Fruit fly (Drosophila melanogaster) whole organism, embryonic: ENCODE results near the gene kin17.

Experiments used
- Asciz ChIP-seq: fragments of 200-800 bp; sonication (Bioruptor generic); optimal IDR thresholded peaks from 2 replicates; lab custom pipeline; 2017; ENCODE audit warnings: missing biosample characterization, mild to moderate bottlenecking, missing genetic modification characterization, missing genetic modification reagents
- Atf-2 ChIP-seq: fragments of 200-800 bp; sonication (Bioruptor generic); optimal IDR thresholded peaks from 2 replicates; lab custom pipeline; 2016; ENCODE audit warnings: missing biosample characterization, missing genetic modification characterization
- Atf3 ChIP-seq: fragments of 200-800 bp; sonication (Bioruptor generic); optimal IDR thresholded peaks from 3 replicates; lab custom pipeline; 2016; ENCODE audit warnings: missing biosample characterization, missing genetic modification characterization
- CG11247 ChIP-seq: fragments of 200-800 bp; sonication (Bioruptor generic); IDR thresholded peaks from 2 replicates; pipeline ENCODE4 v1.3.6; 2022; ENCODE audit warnings: missing biosample characterization, missing genetic modification characterization
- CG12391 ChIP-seq: fragments of 200-800 bp; sonication (Bioruptor generic); optimal IDR thresholded peaks from 3 replicates; lab custom pipeline; 2018; ENCODE audit warnings: missing biosample characterization, mild to moderate bottlenecking, missing genetic modification characterization, moderate library complexity
- CG12744 ChIP-seq: fragments of 200-800 bp; sonication (Bioruptor generic); optimal IDR thresholded peaks from 2 replicates; lab custom pipeline; 2016; ENCODE audit warnings: missing biosample characterization, missing genetic modification characterization
- CG13287 ChIP-seq: fragments of 200-800 bp; sonication (Bioruptor generic); IDR thresholded peaks from 2 replicates; pipeline ENCODE4 v1.3.6; 2022; ENCODE audit warnings: missing biosample characterization, missing genetic modification characterization; ENCODE audit not compliant: partially characterized antibody
- CG1529 ChIP-seq: fragments of 200-800 bp; sonication (Bioruptor generic); optimal IDR thresholded peaks from 3 replicates; lab custom pipeline; 2018; ENCODE audit warnings: missing biosample characterization, missing genetic modification characterization
- CG17328 ChIP-seq: fragments of 200-800 bp; sonication (Bioruptor generic); IDR thresholded peaks from 2 replicates; pipeline ENCODE4 v1.3.6; 2022; ENCODE audit warnings: missing biosample characterization, missing genetic modification characterization
- CG31388 ChIP-seq: fragments of 200-800 bp; sonication (Bioruptor generic); optimal IDR thresholded peaks from 2 replicates; lab custom pipeline; 2016; ENCODE audit warnings: missing biosample characterization, missing genetic modification characterization
- CG6175 ChIP-seq: fragments of 200-800 bp; sonication (Bioruptor generic); IDR thresholded peaks from 3 replicates; pipeline ENCODE4 v1.3.6; 2022; ENCODE audit warnings: missing biosample characterization, missing genetic modification characterization
- CG7372 ChIP-seq: fragments of 200-800 bp; sonication (Bioruptor generic); IDR thresholded peaks from 2 replicates; pipeline ENCODE4 v1.3.6; 2022; ENCODE audit warnings: missing biosample characterization, missing genetic modification characterization
- CG8089 ChIP-seq: fragments of 200-800 bp; sonication (Bioruptor generic); optimal IDR thresholded peaks from 3 replicates; lab custom pipeline; 2016; ENCODE audit warnings: missing biosample characterization, missing genetic modification characterization
- CG8924 ChIP-seq: fragments of 200-800 bp; optimal IDR thresholded peaks from 3 replicates; lab custom pipeline; 2019; ENCODE audit warnings: missing biosample characterization, mild to moderate bottlenecking, missing genetic modification characterization, moderate library complexity
- Doc2 ChIP-seq: fragments of 200-800 bp; sonication (Bioruptor generic); IDR thresholded peaks from 2 replicates; pipeline ENCODE4 v1.3.6; 2022; ENCODE audit warnings: missing biosample characterization, missing genetic modification characterization
- Doc3 ChIP-seq: fragments of 200-800 bp; sonication (Bioruptor generic); IDR thresholded peaks from 3 replicates; pipeline ENCODE4 v1.3.6; 2022; ENCODE audit warnings: missing biosample characterization, missing genetic modification characterization; ENCODE audit not compliant: partially characterized antibody
- E2f1 ChIP-seq: fragments of 200-800 bp; sonication (Bioruptor generic); IDR thresholded peaks from 2 replicates; pipeline ENCODE4 v1.3.6; 2022; ENCODE audit warnings: missing biosample characterization, missing genetic modification characterization
- Hmr ChIP-seq: fragments of 200-800 bp; sonication (Bioruptor generic); optimal IDR thresholded peaks from 3 replicates; lab custom pipeline; 2017; ENCODE audit warnings: mild to moderate bottlenecking, missing biosample characterization, missing genetic modification reagents, missing genetic modification characterization
- Hr39 ChIP-seq: fragments of >200 bp; optimal IDR thresholded peaks from 2 replicates; lab custom pipeline; 2017
- MESR4 ChIP-seq: fragments of 200-800 bp; sonication (Bioruptor generic); optimal IDR thresholded peaks from 2 replicates; lab custom pipeline; 2018; ENCODE audit warnings: missing biosample characterization, mild to moderate bottlenecking, missing genetic modification characterization, moderate library complexity
- Myb ChIP-seq: fragments of 200-800 bp; sonication (Bioruptor generic); optimal IDR thresholded peaks from 2 replicates; lab custom pipeline; 2016; ENCODE audit warnings: missing biosample characterization, missing genetic modification characterization
- NC2α ChIP-seq: fragments of 200-800 bp; sonication (Bioruptor generic); optimal IDR thresholded peaks from 2 replicates; lab custom pipeline; 2016; ENCODE audit warnings: missing biosample characterization, missing genetic modification characterization
- NK7.1 ChIP-seq: fragments of 200-800 bp; sonication (Bioruptor generic); optimal IDR thresholded peaks from 3 replicates; lab custom pipeline; 2016; ENCODE audit warnings: missing biosample characterization, missing genetic modification characterization
- NfI ChIP-seq: fragments of 200-800 bp; sonication (Bioruptor generic); optimal IDR thresholded peaks from 3 replicates; lab custom pipeline; 2018; ENCODE audit warnings: missing biosample characterization, mild to moderate bottlenecking, missing genetic modification characterization, moderate library complexity
- PHDP ChIP-seq: fragments of 200-800 bp; sonication (Bioruptor generic); optimal IDR thresholded peaks from 3 replicates; lab custom pipeline; 2018; ENCODE audit warnings: missing biosample characterization, mild to moderate bottlenecking, missing genetic modification characterization, moderate library complexity
- Ptx1 ChIP-seq: fragments of 200-800 bp; sonication (Bioruptor generic); IDR thresholded peaks from 2 replicates; pipeline ENCODE4 v1.3.6; 2022; ENCODE audit warnings: missing biosample characterization, missing genetic modification characterization
- Sox102F ChIP-seq: fragments of 200-800 bp; sonication (Bioruptor generic); optimal IDR thresholded peaks from 2 replicates; lab custom pipeline; 2018; ENCODE audit warnings: missing biosample characterization, mild to moderate bottlenecking, missing genetic modification characterization, moderate library complexity
- Spps ChIP-seq: fragments of 200-800 bp; sonication (Bioruptor generic); optimal IDR thresholded peaks from 2 replicates; lab custom pipeline; 2018; ENCODE audit warnings: missing biosample characterization, mild to moderate bottlenecking, missing genetic modification characterization
- Sry-δ ChIP-seq: fragments of 200-800 bp; sonication (Bioruptor generic); optimal IDR thresholded peaks from 2 replicates; lab custom pipeline; 2016; ENCODE audit warnings: missing biosample characterization, missing genetic modification characterization
- corto ChIP-seq: fragments of 200-800 bp; sonication (Bioruptor generic); optimal IDR thresholded peaks from 2 replicates; lab custom pipeline; 2016; ENCODE audit warnings: missing biosample characterization, mild to moderate bottlenecking, missing genetic modification characterization, moderate library complexity
- da ChIP-seq: fragments of 200-800 bp; sonication (Bioruptor generic); optimal IDR thresholded peaks from 2 replicates; lab custom pipeline; 2016; ENCODE audit warnings: missing biosample characterization, missing genetic modification characterization
- emc ChIP-seq: fragments of 200-800 bp; sonication (Bioruptor generic); optimal IDR thresholded peaks from 2 replicates; lab custom pipeline; 2016; ENCODE audit warnings: missing biosample characterization, missing genetic modification characterization
- exex ChIP-seq: fragments of 200-800 bp; sonication (Bioruptor generic); optimal IDR thresholded peaks from 4 replicates; lab custom pipeline; 2018; ENCODE audit warnings: missing biosample characterization, mild to moderate bottlenecking, missing genetic modification characterization, moderate library complexity
- fd96Cb ChIP-seq: fragments of 200-800 bp; sonication (Bioruptor generic); optimal IDR thresholded peaks from 2 replicates; lab custom pipeline; 2018; ENCODE audit warnings: missing biosample characterization, mild to moderate bottlenecking, missing genetic modification characterization, moderate library complexity
- gcm ChIP-seq: fragments of 200-800 bp; sonication (Bioruptor generic); optimal IDR thresholded peaks from 2 replicates; lab custom pipeline; 2019; ENCODE audit warnings: missing biosample characterization, mild to moderate bottlenecking, missing genetic modification characterization, moderate library complexity
- grau ChIP-seq: fragments of 200-800 bp; optimal IDR thresholded peaks from 3 replicates; lab custom pipeline; 2019; ENCODE audit warnings: missing biosample characterization, mild to moderate bottlenecking, missing genetic modification characterization, moderate library complexity
- gsb ChIP-seq: fragments of 200-800 bp; sonication (Bioruptor generic); IDR thresholded peaks from 2 replicates; pipeline ENCODE4 v1.3.6; 2022; ENCODE audit warnings: missing biosample characterization, missing genetic modification characterization
- her ChIP-seq: fragments of 200-800 bp; sonication (Bioruptor generic); optimal IDR thresholded peaks from 2 replicates; lab custom pipeline; 2016; ENCODE audit warnings: missing biosample characterization, missing genetic modification characterization
- hkb ChIP-seq, 2 experiments: fragments of 200-800 bp in 1 of 2; fragments of >200 bp in 1 of 2; sonication (Bioruptor generic) in 1 of 2; IDR thresholded peaks in 1 of 2; optimal IDR thresholded peaks in 1 of 2; 2 replicates each; pipeline versions ENCODE4 v1.3.6 to Lab custom; 2017 to 2022; ENCODE audit warnings: missing biosample characterization in 1 of 2, missing genetic modification characterization in 1 of 2
- nerfin-1 ChIP-seq: fragments of 200-800 bp; sonication (Bioruptor generic); optimal IDR thresholded peaks from 3 replicates; lab custom pipeline; 2019; ENCODE audit warnings: missing biosample characterization, mild to moderate bottlenecking, missing genetic modification characterization, moderate library complexity
- sc ChIP-seq, 3 experiments: fragments of >200 bp in 2 of 3; fragments of 200-800 bp in 1 of 3; sonication (Bioruptor generic) in 1 of 3; optimal IDR thresholded peaks; 2 replicates in 2 of 3; 3 replicates in 1 of 3; lab custom pipeline; 2017; ENCODE audit warnings: mild to moderate bottlenecking in 1 of 3, missing biosample characterization in 1 of 3, missing genetic modification characterization in 1 of 3, missing genetic modification reagents in 1 of 3
- sd ChIP-seq: fragments of 200-800 bp; sonication (Bioruptor generic); optimal IDR thresholded peaks from 3 replicates; lab custom pipeline; 2018; ENCODE audit warnings: missing biosample characterization, mild to moderate bottlenecking, missing genetic modification characterization, moderate library complexity
- sens-2 ChIP-seq: fragments of 200-800 bp; sonication (Bioruptor generic); IDR thresholded peaks from 2 replicates; pipeline ENCODE4 v1.3.6; 2022; ENCODE audit warnings: missing biosample characterization, missing genetic modification characterization
- so ChIP-seq: fragments of 200-800 bp; sonication (Bioruptor generic); IDR thresholded peaks from 3 replicates; pipeline ENCODE4 v1.3.6; 2022; ENCODE audit warnings: missing biosample characterization, missing genetic modification characterization
- stwl ChIP-seq: fragments of 200-800 bp; sonication (Bioruptor generic); optimal IDR thresholded peaks from 3 replicates; lab custom pipeline; 2018; ENCODE audit warnings: missing biosample characterization, mild to moderate bottlenecking, missing genetic modification characterization, moderate library complexity
- tgo ChIP-seq: fragments of 200-800 bp; sonication (Bioruptor generic); IDR thresholded peaks from 3 replicates; pipeline ENCODE4 v1.3.6; 2022; ENCODE audit warnings: missing biosample characterization, missing genetic modification characterization
- twi ChIP-seq: fragments of 200-800 bp; optimal IDR thresholded peaks from 2 replicates; lab custom pipeline; 2019; ENCODE audit warnings: missing biosample characterization, mild to moderate bottlenecking, missing genetic modification characterization, moderate library complexity
- z ChIP-seq: fragments of 200-800 bp; sonication (Bioruptor generic); IDR thresholded peaks from 3 replicates; pipeline ENCODE4 v1.3.6; 2022; ENCODE audit warnings: missing biosample characterization, missing genetic modification characterization
- zen2 ChIP-seq: fragments of 200-800 bp; sonication (Bioruptor generic); IDR thresholded peaks from 3 replicates; pipeline ENCODE4 v1.3.6; 2022; ENCODE audit warnings: missing biosample characterization, missing genetic modification characterization; ENCODE audit not compliant: partially characterized antibody

Gene kin17

dm6 chr3L:20399550-20400109, 43.0 kb downstream of the kin17 start (continued):
- TF ChIP-seq grau (tag; lab: Kevin White, UChicago) (peak; percentile 92), CG12744 (GFP tag; lab: Kevin White, UChicago) (peak; percentile 78), hkb (optimal IDR thresholded peaks at IDR 0.05; lab: Kevin White, UChicago) (no peak), hkb (GFP tag; IDR thresholded peaks at IDR 0.05; lab: Robert Waterston, UW) (peak; percentile 85), CG13287 (GFP tag; lab: Robert Waterston, UW) (no peak), her (peak; percentile 77), Hmr (GFP tag; lab: Kevin White, UChicago) (peak; percentile 89), Asciz (GFP tag; lab: Kevin White, UChicago) (peak; percentile 88), sd (tag; lab: Kevin White, UChicago) (peak; percentile 85), Atf3 (GFP tag; lab: Kevin White, UChicago) (peak; percentile 69), twi (peak; percentile 67), CG7372 (GFP tag; lab: Robert Waterston, UW) (peak; percentile 75), sc (optimal IDR thresholded peaks at IDR 0.05; lab: Kevin White, UChicago) (no peak), sc (GFP tag; optimal IDR thresholded peaks at IDR 0.05; lab: Kevin White, UChicago) (peak; percentile 64), Sry-δ (GFP tag; lab: Kevin White, UChicago) (peak; percentile 31), CG17328 (GFP tag; lab: Robert Waterston, UW) (peak; percentile 58), gsb (GFP tag; lab: Robert Waterston, UW) (peak; percentile 87), NK7.1 (peak; percentile 63), fd96Cb (tag; lab: Kevin White, UChicago) (peak; percentile 84), CG11247 (peak; percentile 77), z (GFP tag; lab: Robert Waterston, UW) (no peak), tgo (GFP tag; lab: Robert Waterston, UW) (peak; percentile 85), da (GFP tag; lab: Kevin White, UChicago) (peak; percentile 56), corto (GFP tag; lab: Kevin White, UChicago) (peak; percentile 83), sens-2 (no peak; the same call in 1 of the 2 replicates), emc (GFP tag; lab: Kevin White, UChicago) (peak; percentile 41), Atf-2 (peak; percentile 81), gcm (GFP tag; lab: Kevin White, UChicago) (peak; percentile 89), CG1529 (GFP tag; lab: Kevin White, UChicago) (peak; percentile 74), Spps (peak; percentile 48), zen2 (GFP tag; lab: Robert Waterston, UW) (no peak), exex (tag; lab: Kevin White, UChicago) (peak; percentile 43), so (GFP tag; lab: Robert Waterston, UW) (peak; percentile 73), Doc2 (GFP tag; lab: Robert Waterston, UW) (no peak), Sox102F (GFP tag; lab: Kevin White, UChicago) (peak; percentile 92), CG12391 (tag; lab: Kevin White, UChicago) (peak; percentile 89), Doc3 (GFP tag; lab: Robert Waterston, UW) (no peak), Hr39 (lab: Kevin White, UChicago) (no peak), nerfin-1 (tag; lab: Kevin White, UChicago) (peak; percentile 87), CG8089 (GFP tag; lab: Kevin White, UChicago) (peak; percentile 67), E2f1 (peak; percentile 84), Ptx1 (GFP tag; lab: Robert Waterston, UW) (peak; percentile 92), CG31388 (GFP tag; lab: Kevin White, UChicago) (peak; percentile 58), CG6175 (0 out of 3 replicates have a peak, but pooled peaks have one; percentile 41), MESR4 (GFP tag; lab: Kevin White, UChicago) (peak; percentile 12), PHDP (tag; lab: Kevin White, UChicago) (peak; percentile 92), Myb (peak; percentile 61), NfI (GFP tag; lab: Kevin White, UChicago) (peak; percentile 83), stwl (tag; lab: Kevin White, UChicago) (no peak), NC2α (GFP tag; lab: Kevin White, UChicago) (peak; percentile 4), CG8924 (tag; lab: Kevin White, UChicago) (peak; percentile 93)
